Worm (Caenorhabditis elegans): Measurements from ENCODE around the gene ubc-8.
A peak's percentile ranks its signal among the peaks of the same experiment; 100 is the strongest.
"Not testable (repeated sequence)": the region's sequence is repeated elsewhere in the genome, so short reads cannot be mapped to it uniquely, and the experiment has no call there.

ubc-8 gene

DNA sequence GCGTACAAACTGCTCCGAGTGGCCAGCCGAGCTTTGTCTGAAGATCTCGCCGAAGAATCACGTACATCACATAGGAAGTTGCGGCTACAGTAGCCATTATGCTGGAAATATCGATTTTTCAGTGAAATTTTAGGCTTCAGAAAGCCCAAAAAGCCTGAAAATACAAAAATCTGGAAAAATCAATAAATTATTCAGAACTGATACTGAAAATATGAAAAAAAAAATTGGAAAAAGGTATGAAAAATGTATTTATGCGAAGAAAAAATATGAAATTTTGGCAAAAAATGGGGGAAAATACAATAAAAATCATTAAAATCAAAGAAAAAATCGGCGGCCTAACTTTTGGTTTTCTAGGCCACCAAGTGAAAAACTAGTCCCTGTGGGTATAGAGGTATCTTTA, 5.9 kb upstream of the ubc-8 start, which contains the start of gene Y94H6A.12:
Gene Y94H6A.12, minus strand, starts transcription at position 101 of the 400 bp plus-strand sequence.
- TF ChIP-seq W03F9.2 (tag; optimal IDR thresholded peaks at IDR 0.05) = no peak
- TF ChIP-seq dao-5 (tag; optimal IDR thresholded peaks at IDR 0.05) = no peak
- no peak for TF ChIP-seq him-1 (tag; optimal IDR thresholded peaks at IDR 0.05)

DNA sequence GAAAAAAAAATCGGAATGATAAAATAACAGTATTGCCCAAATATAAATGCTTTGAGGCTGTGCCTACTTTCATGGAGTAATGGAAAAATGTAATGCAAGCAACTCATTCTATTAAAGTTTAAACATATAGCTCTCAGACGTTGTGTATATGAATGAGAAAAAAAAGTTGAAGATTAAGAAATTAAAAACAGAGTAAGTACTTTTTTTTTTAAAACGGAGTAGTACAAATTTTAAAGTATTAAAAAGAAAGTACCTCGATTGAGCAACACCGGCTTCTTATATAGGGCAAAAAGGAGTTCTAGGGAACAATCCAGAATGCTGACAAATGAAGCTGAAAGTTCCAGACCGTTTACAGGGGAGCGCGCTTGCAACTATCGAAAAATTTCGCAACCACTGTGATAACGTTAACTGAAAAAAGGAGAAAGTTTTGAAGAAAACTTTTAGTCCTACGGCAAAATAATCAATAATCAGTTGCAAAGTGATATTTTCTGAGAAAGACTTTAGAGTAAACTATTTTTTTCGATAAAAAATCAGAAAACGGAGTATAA, 4.2 kb upstream of the ubc-8 start:
- TF ChIP-seq him-1 (tag; optimal IDR thresholded peaks at IDR 0.05) (no peak), dao-5 (tag; optimal IDR thresholded peaks at IDR 0.05) (no peak), W03F9.2 (tag; optimal IDR thresholded peaks at IDR 0.05) (peak; percentile 43)

DNA sequence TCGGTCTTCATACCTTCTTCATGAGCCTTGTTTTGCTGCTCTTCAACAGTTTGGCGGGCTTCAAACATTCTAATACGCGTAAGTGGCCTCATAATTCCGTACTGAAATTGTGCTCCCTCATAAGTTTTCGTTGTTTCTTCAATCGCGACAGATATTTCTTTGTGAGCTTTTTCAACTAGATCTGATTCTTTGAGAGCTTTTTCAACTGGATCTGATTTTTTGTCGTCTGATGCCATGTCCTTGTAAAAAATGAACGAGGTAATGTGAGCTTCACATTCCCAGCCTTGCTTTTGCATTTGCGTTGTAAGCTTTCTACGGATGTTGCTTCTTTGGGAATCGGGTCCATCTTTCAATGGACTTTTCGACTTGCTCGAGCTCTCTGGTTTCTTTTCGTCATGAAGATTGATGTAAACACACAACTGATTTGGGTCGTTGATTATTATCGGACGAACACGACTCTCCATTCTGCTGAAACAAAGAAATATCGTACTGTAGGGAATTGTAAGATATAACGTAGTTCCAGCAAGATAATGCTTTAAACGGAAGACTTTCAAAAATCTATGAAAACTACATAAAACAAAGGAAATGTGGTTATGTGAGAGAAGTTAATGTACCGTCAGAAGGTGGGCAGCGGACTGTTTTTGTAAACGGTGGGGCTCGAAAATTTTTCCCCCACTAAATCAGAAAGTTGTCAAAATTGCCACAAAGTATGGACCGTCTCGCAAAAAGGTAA, 3.3 kb upstream of the ubc-8 start, which contains the start of gene Y94H6A.10:
Gene Y94H6A.10, minus strand, starts transcription at position 464 of the 733 bp plus-strand sequence.
- TF ChIP-seq W03F9.2 (tag; optimal IDR thresholded peaks at IDR 0.05) = no peak
- TF ChIP-seq dao-5 (tag; optimal IDR thresholded peaks at IDR 0.05) = no peak
- no peak for TF ChIP-seq him-1 (tag; optimal IDR thresholded peaks at IDR 0.05)

DNA sequence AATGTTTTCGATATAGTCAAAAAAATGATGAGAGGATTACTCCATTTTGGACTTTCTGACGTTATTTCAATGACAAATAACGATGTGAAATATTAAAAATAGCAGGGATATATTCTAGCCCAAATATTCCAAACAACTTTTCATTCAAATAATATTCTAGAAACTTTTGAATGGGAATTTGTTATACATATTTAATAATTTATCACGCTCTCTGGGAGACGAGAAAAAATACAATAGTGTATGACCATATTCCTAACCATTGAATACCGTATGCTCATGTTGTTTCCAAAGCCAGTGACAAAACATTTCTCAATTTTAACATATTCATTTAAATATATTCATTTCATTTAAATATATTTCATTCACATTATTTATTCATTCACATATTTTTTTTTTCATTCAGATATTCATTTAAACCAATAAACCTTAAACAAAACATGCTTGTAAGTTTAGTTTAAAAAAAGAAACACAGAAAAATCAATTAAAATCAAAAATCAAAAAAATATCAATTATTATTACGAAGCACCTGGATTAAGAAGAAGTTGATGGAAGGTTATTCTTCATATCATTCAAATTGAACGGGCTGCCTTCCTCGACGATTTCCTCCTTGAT, 2.7 kb upstream of the ubc-8 start:
- TF ChIP-seq dao-5 (tag; optimal IDR thresholded peaks at IDR 0.05) = no peak
- no peak for TF ChIP-seq him-1 (tag; optimal IDR thresholded peaks at IDR 0.05)
- TF ChIP-seq W03F9.2 (tag; optimal IDR thresholded peaks at IDR 0.05) = peak; percentile 7

DNA sequence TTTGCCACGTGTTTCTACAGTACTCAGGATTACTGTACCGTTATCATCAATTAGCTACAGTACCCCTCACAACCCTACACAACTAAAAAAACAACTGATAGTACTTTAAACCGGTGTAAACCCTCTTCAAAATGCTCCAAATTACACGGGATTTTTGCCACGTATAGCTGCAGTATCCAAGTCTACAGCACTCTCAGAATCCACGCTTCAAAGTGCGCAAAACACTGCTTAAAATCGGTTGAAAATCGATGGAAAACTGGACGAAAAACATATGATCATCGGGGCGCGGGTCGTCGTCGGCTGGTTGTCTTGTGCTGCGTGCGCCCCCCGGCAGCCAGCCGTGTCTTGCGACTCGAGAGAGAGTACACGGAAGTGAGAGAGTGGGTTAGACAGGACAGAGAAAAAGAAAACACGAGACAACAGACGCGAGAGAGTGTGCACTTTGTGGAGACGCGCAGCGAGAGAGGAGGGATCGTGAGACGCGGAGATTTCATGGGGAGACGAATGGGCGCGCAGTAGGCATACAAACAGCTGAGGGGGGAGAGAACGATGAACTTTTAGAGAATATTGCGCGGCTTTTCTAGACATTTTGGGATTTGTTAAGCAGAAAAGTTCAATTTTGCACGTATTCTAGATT, 1.4 kb upstream of the ubc-8 start:
- peak; percentile 9 for TF ChIP-seq W03F9.2 (tag; optimal IDR thresholded peaks at IDR 0.05)
- peak; percentile 57 for TF ChIP-seq him-1 (tag; optimal IDR thresholded peaks at IDR 0.05)
- peak; percentile 27 for TF ChIP-seq dao-5 (tag; optimal IDR thresholded peaks at IDR 0.05)

DNA sequence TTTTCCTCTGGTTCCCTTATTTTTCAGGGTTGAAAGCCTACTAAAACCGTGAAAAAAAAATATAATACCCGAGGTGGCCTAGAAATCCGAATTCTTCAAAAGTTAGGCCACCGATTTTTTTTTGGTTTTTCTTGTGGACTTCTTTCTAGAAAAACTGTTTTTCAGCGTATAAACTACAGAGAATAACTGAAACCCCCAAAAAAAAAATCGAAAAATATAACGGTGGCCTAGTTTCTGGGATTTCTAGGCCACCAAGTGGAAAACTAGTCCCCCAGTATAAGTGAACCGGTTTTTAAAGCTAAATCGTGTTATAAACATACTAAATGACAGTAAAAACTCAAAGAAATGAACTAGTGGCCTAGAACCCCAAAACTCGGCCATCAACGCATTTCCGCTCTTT, 1.4 kb downstream of the ubc-8 start:
- no peak for TF ChIP-seq dao-5 (tag; optimal IDR thresholded peaks at IDR 0.05)
- no peak for TF ChIP-seq him-1 (tag; optimal IDR thresholded peaks at IDR 0.05)
- no peak for TF ChIP-seq W03F9.2 (tag; optimal IDR thresholded peaks at IDR 0.05)

DNA sequence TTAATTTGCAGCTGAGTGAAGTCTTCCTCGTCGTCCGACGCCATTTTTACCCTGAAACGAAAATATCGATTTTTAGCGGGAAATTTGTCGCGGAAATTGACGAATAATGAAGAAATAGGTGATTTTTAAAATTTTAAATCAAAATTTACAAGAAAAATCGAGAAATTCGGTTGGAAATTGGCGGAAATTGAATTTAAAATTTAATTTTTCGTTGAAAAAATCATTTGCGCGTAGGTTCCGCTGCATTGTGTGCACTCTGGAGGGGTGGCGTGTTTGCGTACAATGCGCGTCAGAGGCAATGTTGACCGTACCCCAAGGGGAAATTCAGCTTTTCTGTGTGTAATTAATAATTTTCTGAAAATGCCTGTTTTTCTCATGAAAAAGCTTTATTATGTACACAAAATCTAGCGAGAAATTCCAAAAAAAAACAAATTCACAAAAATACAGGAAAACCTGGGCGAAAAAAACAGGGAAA, 3.1 kb downstream of the ubc-8 start, which contains the start of gene Y94H6A.5:
Gene Y94H6A.5, minus strand, starts transcription at position 51 of the 475 bp plus-strand sequence.
- TF ChIP-seq dao-5 (tag; optimal IDR thresholded peaks at IDR 0.05) = no peak
- peak; percentile 20 for TF ChIP-seq W03F9.2 (tag; optimal IDR thresholded peaks at IDR 0.05)
- peak; percentile 63 for TF ChIP-seq him-1 (tag; optimal IDR thresholded peaks at IDR 0.05)

DNA sequence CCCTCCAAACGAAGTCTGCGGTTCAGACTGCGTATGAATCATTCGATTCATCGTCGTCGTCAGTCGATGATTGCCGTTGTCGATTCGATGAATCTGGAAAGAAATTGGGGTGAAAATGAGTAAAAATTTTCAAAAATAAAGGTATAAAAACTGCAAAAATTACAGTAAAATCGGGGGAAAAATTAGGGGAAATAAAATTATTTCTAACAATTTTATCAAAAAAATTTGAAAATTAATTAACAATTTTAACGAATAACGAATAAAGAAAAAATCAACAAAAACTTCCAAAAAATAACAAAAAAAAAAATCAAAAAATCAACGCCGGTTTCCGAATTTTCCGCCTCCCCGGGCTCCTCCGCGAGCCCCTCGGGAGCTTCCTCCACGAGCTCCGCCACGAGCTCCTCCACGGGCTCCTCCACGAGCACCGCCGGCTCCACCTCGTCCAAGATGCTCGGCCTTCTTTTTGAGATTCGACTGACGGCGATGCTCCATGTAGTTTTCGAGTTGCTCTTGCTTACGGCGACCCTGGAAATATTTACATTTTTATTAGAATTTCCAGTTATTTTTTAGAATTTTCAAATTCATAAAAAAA, 18.2 kb downstream of the ubc-8 start, which contains the start of gene egrh-3:
Gene egrh-3, minus strand, starts transcription at position 51 of the 592 bp plus-strand sequence.
- TF ChIP-seq him-1 (tag; optimal IDR thresholded peaks at IDR 0.05) (no peak), W03F9.2 (tag; optimal IDR thresholded peaks at IDR 0.05) (no peak), dao-5 (tag; optimal IDR thresholded peaks at IDR 0.05) (no peak)

DNA sequence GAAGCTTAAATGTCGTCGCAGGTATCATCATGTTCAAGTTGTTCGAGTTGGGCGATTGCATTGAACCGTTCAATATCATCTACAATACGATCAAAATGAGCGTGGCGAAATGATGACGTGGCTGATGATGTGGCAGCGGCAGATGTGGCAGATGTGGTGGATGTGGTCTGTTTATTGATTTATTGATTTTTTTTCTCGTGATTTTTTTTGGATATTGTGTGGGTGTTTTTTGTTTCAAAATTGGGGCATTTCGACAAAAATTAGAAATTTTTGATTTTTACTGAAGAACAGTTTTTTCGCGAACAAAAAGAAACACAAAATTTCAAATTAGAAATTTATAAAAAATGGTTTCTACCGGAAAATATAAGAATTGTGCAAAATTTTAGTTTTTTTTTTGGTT, 26.8 kb downstream of the ubc-8 start:
- TF ChIP-seq him-1 (tag; optimal IDR thresholded peaks at IDR 0.05) (no peak), W03F9.2 (tag; optimal IDR thresholded peaks at IDR 0.05) (no peak), dao-5 (tag; optimal IDR thresholded peaks at IDR 0.05) (no peak)

DNA sequence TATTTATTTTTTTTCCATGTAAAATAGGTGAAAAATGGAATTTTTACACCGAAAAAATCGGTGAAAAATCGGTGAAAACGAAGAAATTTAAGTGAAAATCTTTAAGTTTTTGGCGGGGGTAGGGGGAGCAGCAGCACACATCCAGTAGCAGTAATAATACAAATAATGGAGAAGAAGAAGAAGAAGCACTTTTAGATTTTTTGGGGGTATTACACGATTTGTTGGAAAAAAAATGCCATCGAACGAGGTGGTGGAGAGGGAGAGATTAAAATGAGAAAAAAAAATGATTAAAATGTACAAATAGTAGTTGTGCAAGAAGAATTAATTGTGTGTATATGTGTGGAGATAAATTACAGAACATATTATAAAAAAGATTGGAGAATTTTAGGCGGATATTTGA, 28.9 kb downstream of the ubc-8 start:
- TF ChIP-seq him-1 (tag; optimal IDR thresholded peaks at IDR 0.05) (no peak), dao-5 (tag; optimal IDR thresholded peaks at IDR 0.05) (no peak), W03F9.2 (tag; optimal IDR thresholded peaks at IDR 0.05) (no peak)

DNA sequence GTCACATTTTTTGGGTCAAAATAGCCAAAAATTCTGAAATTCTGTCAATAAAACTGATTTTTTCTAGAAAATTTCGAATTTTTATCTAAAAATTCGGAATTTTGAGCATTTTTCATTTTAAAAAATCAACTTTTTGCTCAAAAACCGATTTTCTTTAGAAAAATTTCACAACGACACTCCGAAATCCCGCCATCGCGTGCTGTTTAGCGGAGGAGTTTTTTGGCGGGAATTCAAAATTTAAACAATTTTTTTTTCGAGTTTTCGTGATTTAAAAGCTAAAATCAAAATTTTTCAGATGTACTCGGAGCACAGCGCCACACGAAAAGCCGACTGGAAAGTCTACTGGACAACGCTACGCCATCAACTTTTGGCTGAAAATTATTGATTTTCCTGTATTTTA, 29.4 kb downstream of the ubc-8 start:
- TF ChIP-seq him-1 (tag; optimal IDR thresholded peaks at IDR 0.05) (no peak), dao-5 (tag; optimal IDR thresholded peaks at IDR 0.05) (no peak), W03F9.2 (tag; optimal IDR thresholded peaks at IDR 0.05) (no peak)

DNA sequence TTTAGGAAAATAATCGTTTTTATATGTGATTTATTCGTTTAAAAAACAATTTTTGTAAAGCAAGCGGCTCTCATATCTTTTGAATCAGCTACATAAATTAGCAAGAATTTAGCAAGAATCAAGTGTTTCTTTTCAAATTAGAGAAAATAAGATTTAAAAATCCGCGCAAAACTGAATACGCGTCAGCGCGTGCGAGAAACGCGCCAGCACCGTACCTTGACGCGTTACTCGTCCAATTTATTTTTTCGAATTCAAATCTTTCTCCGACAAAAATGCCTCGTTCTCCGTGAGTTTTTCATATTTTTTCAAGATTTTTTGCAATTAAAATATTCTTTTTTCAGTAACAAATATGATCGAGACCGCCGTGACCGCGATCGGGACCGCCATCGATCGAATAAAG, 30.8 kb downstream of the ubc-8 start, which contains the start of gene Y94H6A.3:
Gene Y94H6A.3, plus strand, starts transcription at position 232 of the 400 bp plus-strand sequence.
- TF ChIP-seq dao-5 (tag; optimal IDR thresholded peaks at IDR 0.05) (no peak), him-1 (tag; optimal IDR thresholded peaks at IDR 0.05) (no peak), W03F9.2 (tag; optimal IDR thresholded peaks at IDR 0.05) (peak; percentile 75)

DNA sequence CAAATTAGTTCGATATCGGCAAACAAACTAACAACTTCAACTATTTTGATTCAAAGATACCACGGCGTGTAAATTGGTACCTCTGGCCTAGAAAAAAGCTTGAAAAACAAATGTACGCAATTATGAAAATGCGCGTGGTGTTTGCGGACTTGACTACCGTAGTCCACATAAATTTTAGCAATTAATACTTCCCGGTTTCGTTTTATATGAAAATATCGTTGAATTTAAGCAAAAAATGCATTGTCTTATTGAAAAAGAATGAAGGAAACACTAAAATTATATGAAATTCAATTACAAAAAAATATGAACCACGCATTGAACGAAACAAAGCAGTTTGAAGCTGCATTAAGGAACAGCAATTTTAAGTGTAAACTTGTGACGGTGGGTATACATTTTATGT, 32.1 kb downstream of the ubc-8 start, which contains the start of gene gpx-4:
Gene gpx-4, minus strand, starts transcription at position 101 of the 400 bp plus-strand sequence.
- not testable (repeated sequence) for TF ChIP-seq dao-5, him-1, W03F9.2 (tag; optimal IDR thresholded peaks at IDR 0.05)
